Fruit fly (Drosophila melanogaster) whole organism, pupa: ENCODE results near the gene CG46312.
A peak's percentile ranks its signal among the peaks of the same experiment; 100 is the strongest.

Source experiments
- CG10348 ChIP-seq: fragments of 200-800 bp; sonication (Bioruptor generic); IDR thresholded peaks from 2 replicates; pipeline ENCODE4 v1.3.6; 2022; ENCODE audit warnings: missing biosample characterization, missing genetic modification characterization
- CG12605 ChIP-seq: fragments of 200-800 bp; sonication (Bioruptor generic); IDR thresholded peaks from 2 replicates; pipeline ENCODE4 v1.3.6; 2022; ENCODE audit warnings: missing biosample characterization, missing genetic modification characterization
- CG13204 ChIP-seq: fragments of 200-800 bp; sonication (Bioruptor generic); optimal IDR thresholded peaks from 2 replicates; lab custom pipeline; 2018; ENCODE audit warnings: missing biosample characterization, mild to moderate bottlenecking, missing genetic modification characterization, moderate library complexity
- CG14655 ChIP-seq: fragments of 200-800 bp; sonication (Bioruptor generic); optimal IDR thresholded peaks from 3 replicates; lab custom pipeline; 2017; ENCODE audit warnings: mild to moderate bottlenecking, missing biosample characterization, missing genetic modification reagents, missing genetic modification characterization
- CG15710 ChIP-seq: fragments of 200-800 bp; sonication (Bioruptor generic); optimal IDR thresholded peaks from 2 replicates; lab custom pipeline; 2018; ENCODE audit warnings: missing biosample characterization, mild to moderate bottlenecking, missing genetic modification characterization, moderate library complexity
- CG17806 ChIP-seq: fragments of 200-800 bp; sonication (Bioruptor generic); optimal IDR thresholded peaks from 2 replicates; lab custom pipeline; 2018; ENCODE audit warnings: missing biosample characterization, mild to moderate bottlenecking, missing genetic modification characterization, moderate library complexity
- CG32121 ChIP-seq: fragments of 200-800 bp; sonication (Bioruptor generic); IDR thresholded peaks from 2 replicates; pipeline ENCODE4 v1.3.6; 2022; ENCODE audit warnings: missing biosample characterization, missing genetic modification characterization
- CG34367 ChIP-seq: fragments of 200-800 bp; sonication (Bioruptor generic); optimal IDR thresholded peaks from 2 replicates; lab custom pipeline; 2018; ENCODE audit warnings: missing biosample characterization, mild to moderate bottlenecking, missing genetic modification characterization
- CG4496 ChIP-seq: fragments of 200-800 bp; sonication (Bioruptor generic); IDR thresholded peaks from 3 replicates; pipeline ENCODE4 v1.3.6; 2022; ENCODE audit warnings: missing biosample characterization, missing genetic modification characterization
- CG8159 ChIP-seq: fragments of 200-800 bp; sonication (Bioruptor generic); optimal IDR thresholded peaks from 3 replicates; lab custom pipeline; 2018; ENCODE audit warnings: missing biosample characterization, mild to moderate bottlenecking, missing genetic modification characterization, moderate library complexity
- CG8301 ChIP-seq: fragments of 200-800 bp; sonication (Bioruptor generic); optimal IDR thresholded peaks from 2 replicates; lab custom pipeline; 2018; ENCODE audit warnings: missing biosample characterization, mild to moderate bottlenecking, missing genetic modification characterization
- CG9948 ChIP-seq: fragments of 200-800 bp; sonication (Bioruptor generic); optimal IDR thresholded peaks from 2 replicates; lab custom pipeline; 2018; ENCODE audit warnings: missing biosample characterization, mild to moderate bottlenecking, missing genetic modification characterization, moderate library complexity
- D1 ChIP-seq: fragments of 200-800 bp; sonication (Bioruptor generic); optimal IDR thresholded peaks from 2 replicates; lab custom pipeline; 2018; ENCODE audit warnings: missing biosample characterization, mild to moderate bottlenecking, missing genetic modification characterization, moderate library complexity
- EcR ChIP-seq: fragments of 200-800 bp; sonication (Bioruptor generic); optimal IDR thresholded peaks from 3 replicates; lab custom pipeline; 2019; ENCODE audit warnings: missing biosample characterization, missing genetic modification characterization, mild to moderate bottlenecking, moderate library complexity, missing genetic modification reagents
- Ets98B ChIP-seq: fragments of 200-800 bp; sonication (Bioruptor generic); IDR thresholded peaks from 2 replicates; pipeline ENCODE4 v1.3.6; 2022; ENCODE audit warnings: missing biosample characterization, missing genetic modification characterization
- Pif1A ChIP-seq: fragments of 200-800 bp; sonication (Bioruptor generic); optimal IDR thresholded peaks from 3 replicates; lab custom pipeline; 2016; ENCODE audit warnings: missing biosample characterization, missing genetic modification characterization
- Pif1B ChIP-seq: fragments of 200-800 bp; sonication (Bioruptor generic); optimal IDR thresholded peaks from 3 replicates; lab custom pipeline; 2016; ENCODE audit warnings: missing biosample characterization, missing genetic modification characterization
- Snoo ChIP-seq: fragments of 200-800 bp; sonication (Bioruptor generic); optimal IDR thresholded peaks from 3 replicates; lab custom pipeline; 2017; ENCODE audit warnings: missing biosample characterization, mild to moderate bottlenecking, missing genetic modification characterization, inconsistent platforms
- fd96Ca ChIP-seq: fragments of 200-800 bp; sonication (Bioruptor generic); IDR thresholded peaks from 3 replicates; pipeline ENCODE4 v1.3.6; 2022; ENCODE audit warnings: missing biosample characterization, missing genetic modification characterization
- gl ChIP-seq: fragments of 200-800 bp; sonication (Bioruptor generic); optimal IDR thresholded peaks from 2 replicates; lab custom pipeline; 2018; ENCODE audit warnings: missing biosample characterization, mild to moderate bottlenecking, missing genetic modification characterization
- rn ChIP-seq: fragments of 200-800 bp; sonication (Bioruptor generic); IDR thresholded peaks from 2 replicates; pipeline ENCODE4 v1.3.6; 2022; ENCODE audit warnings: missing biosample characterization, missing genetic modification characterization

The CG46312 gene

dm6 chrX:15991618-15992526 is at the start of gene CG46312, which contains the start of the genes eIF5 and exd:
TSS of gene CG46312 (minus strand) at chrX:15991974.
TSS of gene eIF5 (minus strand) at chrX:15991974.
TSS of gene exd (plus strand) at chrX:15992468.
- TF ChIP-seq CG15710 (tag; lab: Kevin White, UChicago), result peak; percentile 11
- no peak for TF ChIP-seq CG17806 (tag; lab: Kevin White, UChicago)
- no peak for TF ChIP-seq fd96Ca (GFP tag; lab: Robert Waterston, UW)
- TF ChIP-seq CG4496 (GFP tag; lab: Robert Waterston, UW), result no peak
- TF ChIP-seq CG14655, result no peak
- TF ChIP-seq EcR (GFP tag; lab: Kevin White, UChicago), result no peak
- no peak for TF ChIP-seq CG32121
- no peak for TF ChIP-seq gl (tag; lab: Kevin White, UChicago)

- no peak for TF ChIP-seq Pif1B (GFP tag; lab: Kevin White, UChicago)
- TF ChIP-seq CG9948 (tag; lab: Kevin White, UChicago), result no peak
- no peak for TF ChIP-seq CG15710 (tag; lab: Kevin White, UChicago)
- no peak for TF ChIP-seq CG32121
- TF ChIP-seq CG34367 (tag; lab: Kevin White, UChicago), result no peak
- no peak for TF ChIP-seq D1 (tag; lab: Kevin White, UChicago)
- TF ChIP-seq gl (tag; lab: Kevin White, UChicago), result no peak
Observed at dm6 chrX:16008814-16009213, 17.0 kb upstream of the CG46312 start, which contains the start of gene Muc14A. TSS of gene Muc14A (plus strand) at chrX:16009114.

DNA sequence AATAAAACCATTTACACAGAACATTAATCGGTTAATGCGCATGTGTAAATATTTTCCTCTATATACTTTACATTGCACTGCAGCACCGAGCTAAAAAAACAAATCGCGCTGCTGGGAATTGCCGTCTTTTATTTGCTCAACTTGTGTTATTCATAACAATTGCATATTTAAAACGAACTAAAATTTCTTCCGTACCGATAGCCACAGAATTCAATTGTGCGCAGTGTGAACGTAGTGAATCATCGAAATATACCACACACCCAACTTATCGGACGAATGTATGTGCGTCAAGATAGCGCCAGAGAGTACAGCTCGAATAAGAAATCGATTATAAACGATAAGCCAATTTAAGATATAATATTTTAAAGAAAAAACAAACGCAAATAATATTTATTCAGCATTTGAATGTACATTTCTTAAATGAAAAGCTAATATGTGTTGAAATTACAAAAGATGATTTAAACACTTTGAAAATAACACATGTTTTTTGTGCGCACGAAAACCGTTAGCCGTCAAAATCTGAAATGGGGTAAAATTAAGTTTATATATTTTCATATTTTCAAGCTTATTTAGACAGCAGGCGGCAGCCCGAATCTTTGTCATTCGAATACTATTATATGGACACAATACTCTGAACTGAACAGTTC is 13.9 kb upstream of the CG46312 start, which contains the start of the genes vap and CG12698:
Gene vap (minus strand): TSS at position 262 of the 647 bp plus-strand sequence.
Gene CG12698 (plus strand): TSS at position 597 of the 647 bp plus-strand sequence.
- TF ChIP-seq CG12605 (GFP tag; lab: Robert Waterston, UW) (no peak), D1 (tag; lab: Kevin White, UChicago) (peak; percentile 17)

DNA sequence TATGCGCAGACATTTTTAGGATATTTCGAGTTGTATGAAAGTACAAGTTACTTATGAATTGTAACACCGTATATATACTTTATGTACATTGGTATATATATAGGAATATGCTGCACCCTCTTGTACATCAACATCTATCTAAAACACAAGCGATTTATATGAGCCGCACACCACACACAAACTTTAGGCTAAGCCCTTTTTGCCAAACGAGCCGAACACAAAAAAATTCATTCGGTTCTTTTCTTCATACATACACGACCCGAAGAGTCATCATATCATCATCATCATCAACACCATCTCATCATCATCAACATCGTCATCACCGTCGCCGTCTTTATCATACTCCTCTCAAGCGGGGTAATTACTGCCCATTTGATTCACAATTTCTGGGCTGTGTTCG is 13.3 kb upstream of the CG46312 start:
- TF ChIP-seq Snoo (no peak), CG10348 (GFP tag; lab: Robert Waterston, UW) (no peak), CG4496 (GFP tag; lab: Robert Waterston, UW) (no peak), D1 (tag; lab: Kevin White, UChicago) (no peak), fd96Ca (GFP tag; lab: Robert Waterston, UW) (no peak), CG17806 (tag; lab: Kevin White, UChicago) (no peak), CG14655 (no peak), CG32121 (no peak), Pif1A (GFP tag; lab: Kevin White, UChicago) (no peak), CG9948 (tag; lab: Kevin White, UChicago) (no peak), CG8301 (tag; lab: Kevin White, UChicago) (no peak), CG15710 (tag; lab: Kevin White, UChicago) (no peak), CG34367 (tag; lab: Kevin White, UChicago) (no peak), gl (tag; lab: Kevin White, UChicago) (no peak), CG8159 (tag; lab: Kevin White, UChicago) (no peak), CG13204 (GFP tag; lab: Kevin White, UChicago) (no peak), Pif1B (GFP tag; lab: Kevin White, UChicago) (no peak), CG12605 (GFP tag; lab: Robert Waterston, UW) (no peak)

DNA sequence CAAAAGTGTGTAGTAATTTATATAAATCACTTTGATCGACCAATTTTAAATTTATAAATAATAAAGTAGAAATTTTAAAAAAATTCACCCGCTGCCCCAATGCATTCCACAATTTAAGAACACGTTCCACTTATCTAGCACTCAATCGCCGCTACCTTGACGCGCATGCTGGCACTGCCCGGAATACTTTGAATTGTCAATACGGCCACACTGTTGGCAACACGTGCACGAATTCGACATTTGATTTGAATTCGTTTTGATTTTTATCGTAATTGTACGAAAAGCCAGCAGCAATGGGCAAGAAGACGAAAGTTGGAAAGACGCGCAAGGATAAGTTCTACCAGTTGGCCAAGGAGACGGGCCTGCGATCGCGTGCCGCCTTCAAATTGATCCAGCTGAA is 5.1 kb upstream of the CG46312 start, which contains the start of gene CG8939:
Gene CG8939 (plus strand): TSS at position 186 of the 400 bp plus-strand sequence.
- TF ChIP-seq D1 (tag; lab: Kevin White, UChicago) (no peak), Snoo (no peak), CG12605 (GFP tag; lab: Robert Waterston, UW) (no peak), CG9948 (tag; lab: Kevin White, UChicago) (no peak), Ets98B (GFP tag; lab: Robert Waterston, UW) (no peak), rn (no peak), CG13204 (GFP tag; lab: Kevin White, UChicago) (no peak)

DNA sequence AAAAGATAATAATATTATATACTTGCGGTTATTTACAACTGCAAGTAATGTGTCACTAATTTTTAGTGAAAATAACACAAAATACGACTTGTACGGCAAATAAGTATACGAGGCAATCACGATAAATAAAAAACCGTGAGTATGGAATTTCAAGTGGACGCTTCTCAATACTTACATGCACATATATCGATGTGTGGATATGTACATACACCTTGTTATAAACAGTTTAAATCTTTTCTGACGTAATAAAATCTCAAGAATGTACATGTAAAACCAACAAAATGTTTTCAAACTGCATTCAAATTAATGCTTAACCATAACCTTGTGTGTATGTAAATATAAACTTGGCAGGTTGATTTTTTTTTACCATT is 738 bp upstream of the CG46312 start:
- TF ChIP-seq Pif1B (GFP tag; lab: Kevin White, UChicago), result no peak
- TF ChIP-seq CG10348 (GFP tag; lab: Robert Waterston, UW), result no peak
- TF ChIP-seq CG9948 (tag; lab: Kevin White, UChicago), result no peak
- TF ChIP-seq CG8159 (tag; lab: Kevin White, UChicago), result no peak
- no peak for TF ChIP-seq rn
- TF ChIP-seq CG8301 (tag; lab: Kevin White, UChicago), result no peak
- no peak for TF ChIP-seq D1 (tag; lab: Kevin White, UChicago)
- TF ChIP-seq CG17806 (tag; lab: Kevin White, UChicago), result no peak
- no peak for TF ChIP-seq CG14655
- no peak for TF ChIP-seq Pif1A (GFP tag; lab: Kevin White, UChicago)
- no peak for TF ChIP-seq CG32121
- TF ChIP-seq CG34367 (tag; lab: Kevin White, UChicago), result no peak
- TF ChIP-seq Snoo, result no peak
- no peak for TF ChIP-seq fd96Ca (GFP tag; lab: Robert Waterston, UW)
- TF ChIP-seq CG13204 (GFP tag; lab: Kevin White, UChicago), result no peak
- no peak for TF ChIP-seq Ets98B (GFP tag; lab: Robert Waterston, UW)
- TF ChIP-seq CG15710 (tag; lab: Kevin White, UChicago), result no peak
- no peak for TF ChIP-seq CG12605 (GFP tag; lab: Robert Waterston, UW)
- TF ChIP-seq gl (tag; lab: Kevin White, UChicago), result no peak
- no peak for TF ChIP-seq CG4496 (GFP tag; lab: Robert Waterston, UW)
